Fruit fly (Drosophila melanogaster) S2 (cell line): ENCODE measurements around the gene CG42266.

Experiments
- CG8478 ChIP-seq: fragments of >200 bp; optimal IDR thresholded peaks from 2 replicates; lab custom pipeline; 2018
- CTCF ChIP-seq, 2 experiments: fragments of >200 bp; optimal IDR thresholded peaks; 2 replicates each; lab custom pipeline; 2018

dm6 chr2L:16357865-16358264 lies 17.7 kb upstream of the CG42266 start:
- TF ChIP-seq CG8478 (lab: Kevin White, UChicago) (no peak), CTCF (optimal IDR thresholded peaks at IDR 0.05; lab: Kevin White, UChicago) (no peak)
